Worm (Caenorhabditis elegans): ENCODE results near the gene nhr-195.
A peak's percentile ranks its signal among the peaks of the same experiment; 100 is the strongest.

The nhr-195 gene

DNA sequence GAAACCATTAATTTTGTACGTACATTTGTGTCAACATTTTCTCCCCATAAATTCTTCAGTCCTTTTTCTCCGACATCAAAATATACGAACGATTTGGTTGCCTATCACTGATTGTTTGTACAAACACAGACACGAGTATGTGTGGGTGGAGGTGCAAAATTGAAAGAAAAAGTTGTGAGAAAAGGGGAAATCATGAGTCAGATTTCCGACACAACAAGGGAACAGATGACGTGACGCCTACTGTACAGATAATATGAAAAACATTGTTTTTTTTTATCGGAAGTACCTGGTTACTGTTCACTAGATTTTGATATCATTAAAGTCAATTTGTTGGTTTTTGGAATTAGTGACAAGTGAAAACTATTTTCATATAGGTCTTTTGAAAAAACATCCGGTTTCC is 37.9 kb downstream of the nhr-195 start:
- TF ChIP-seq sma-3 (GFP tag; optimal IDR thresholded peaks at IDR 0.05) (peak; percentile 35), nhr-23 (tag; optimal IDR thresholded peaks at IDR 0.05) (no peak)

DNA sequence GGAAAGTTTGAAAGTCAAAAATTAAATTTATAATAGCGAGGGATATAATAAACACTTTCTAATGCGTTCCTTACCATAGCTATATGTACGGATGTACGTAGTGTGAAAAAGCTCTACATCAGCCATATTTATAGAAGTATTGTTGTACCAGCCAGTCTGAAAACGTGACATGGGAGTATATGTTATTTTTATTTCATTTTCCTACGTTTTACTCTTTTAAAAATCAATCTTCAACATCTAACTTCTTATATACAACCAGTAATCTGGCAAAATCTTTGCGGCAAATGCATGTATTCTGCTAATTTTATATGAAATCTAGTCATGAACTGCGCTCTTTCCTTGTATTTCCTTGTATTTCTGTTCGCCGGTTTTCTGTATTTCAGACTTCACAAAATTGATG is 39.9 kb downstream of the nhr-195 start, which contains the start of gene H14N18.2:
Gene H14N18.2, plus strand, starts transcription at position 301 of the 400 bp plus-strand sequence.
- TF ChIP-seq ztf-11 (tag; optimal IDR thresholded peaks at IDR 0.05) (no peak), lin-13 (GFP tag; optimal IDR thresholded peaks at IDR 0.05) (no peak), unc-39 (tag; optimal IDR thresholded peaks at IDR 0.05) (no peak), fos-1 (tag; optimal IDR thresholded peaks at IDR 0.05) (no peak), Y55F3AM.14 (GFP tag; optimal IDR thresholded peaks at IDR 0.05) (no peak), crh-2 (tag; optimal IDR thresholded peaks at IDR 0.05) (no peak), nhr-12 (tag; optimal IDR thresholded peaks at IDR 0.05) (no peak), lin-39 (tag; optimal IDR thresholded peaks at IDR 0.05) (no peak)

DNA sequence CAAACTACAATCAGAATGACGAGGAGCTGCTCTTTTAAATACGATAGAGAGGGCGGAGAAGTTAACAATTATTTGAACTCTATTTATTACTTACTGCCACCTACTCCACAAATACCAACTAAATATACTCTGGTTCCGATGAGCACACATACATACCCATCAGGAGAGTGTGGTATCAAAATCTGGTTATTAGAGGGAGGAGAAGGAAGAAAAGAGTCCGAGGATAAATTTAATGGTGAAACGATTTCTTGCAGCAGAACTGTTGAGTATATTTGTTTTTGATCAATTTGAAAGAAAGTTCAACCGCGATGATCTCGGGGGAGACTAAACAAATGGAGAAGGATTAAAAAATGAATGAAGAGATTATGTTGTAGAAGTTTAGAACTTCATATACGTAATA is 43.2 kb downstream of the nhr-195 start, which contains the start of gene H14N18.4:
Gene H14N18.4, minus strand, starts transcription at position 12 of the 400 bp plus-strand sequence.
- no peak for TF ChIP-seq nhr-21 (tag; optimal IDR thresholded peaks at IDR 0.05)
- TF ChIP-seq ztf-11 (tag; optimal IDR thresholded peaks at IDR 0.05) = no peak
- TF ChIP-seq nhr-129 (tag; optimal IDR thresholded peaks at IDR 0.05) = no peak
- TF ChIP-seq fos-1 (tag; optimal IDR thresholded peaks at IDR 0.05) = no peak
- no peak for TF ChIP-seq nhr-10 (tag; optimal IDR thresholded peaks at IDR 0.05)

DNA sequence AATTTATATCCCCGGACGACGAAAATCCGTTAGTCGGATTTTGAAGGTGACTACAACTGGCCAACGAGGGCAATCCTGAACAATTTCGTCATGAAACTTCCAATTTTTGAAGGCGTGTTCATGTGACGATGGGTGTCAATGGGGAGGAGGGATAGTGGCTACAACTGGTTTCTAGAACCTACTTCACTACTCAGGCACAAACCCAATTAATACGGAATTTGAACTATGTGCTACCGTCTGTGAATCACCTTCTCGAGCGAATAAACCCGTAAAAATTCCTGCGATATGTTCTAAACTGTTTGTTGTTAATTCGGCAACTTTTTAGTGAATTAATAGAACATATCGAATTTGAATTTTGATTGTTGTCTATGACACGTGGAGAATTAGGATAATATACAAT is 44.5 kb downstream of the nhr-195 start:
- TF ChIP-seq sem-4 (tag; optimal IDR thresholded peaks at IDR 0.05) (no peak), lin-13 (GFP tag; optimal IDR thresholded peaks at IDR 0.05) (no peak), crh-2 (tag; optimal IDR thresholded peaks at IDR 0.05) (no peak), gmeb-1 (tag; optimal IDR thresholded peaks at IDR 0.05) (no peak), egl-27 (tag; optimal IDR thresholded peaks at IDR 0.05) (no peak), aly-2 (tag; optimal IDR thresholded peaks at IDR 0.05) (no peak), dmd-4 (tag; optimal IDR thresholded peaks at IDR 0.05) (no peak), nhr-77 (tag; optimal IDR thresholded peaks at IDR 0.05) (no peak), ceh-82 (tag; optimal IDR thresholded peaks at IDR 0.05) (no peak)

DNA sequence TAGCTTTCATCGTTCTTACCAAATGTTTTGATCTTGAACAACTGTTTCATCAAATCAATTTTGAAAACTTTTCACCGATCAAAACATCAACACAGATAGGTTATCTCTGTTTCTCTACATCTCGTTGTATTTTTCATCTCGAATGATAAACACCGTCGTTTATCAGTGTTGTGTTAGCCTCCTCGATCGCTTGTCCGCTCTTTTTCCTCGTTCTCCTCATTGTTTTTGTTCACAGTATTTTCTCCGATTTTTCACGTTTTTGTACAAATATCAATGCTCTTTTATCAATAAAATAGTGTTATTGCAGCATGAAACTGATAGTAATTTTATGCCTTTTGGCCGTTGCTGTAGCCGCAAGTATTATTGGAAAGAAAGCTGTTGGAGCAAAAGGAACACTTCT is 49.4 kb downstream of the nhr-195 start, which contains the start of gene ttr-47:
Gene ttr-47, plus strand, starts transcription at position 308 of the 400 bp plus-strand sequence.
- TF ChIP-seq fos-1 (tag; optimal IDR thresholded peaks at IDR 0.05) (peak; percentile 7), peb-1 (tag; optimal IDR thresholded peaks at IDR 0.05) (no peak), elt-1 (tag; optimal IDR thresholded peaks at IDR 0.05) (no peak), lsy-2 (tag; optimal IDR thresholded peaks at IDR 0.05) (peak in 1 of 2 experiments; percentile 18), alr-1 (tag; optimal IDR thresholded peaks at IDR 0.05) (no peak), aly-2 (tag; optimal IDR thresholded peaks at IDR 0.05) (no peak), nhr-11 (tag; optimal IDR thresholded peaks at IDR 0.05) (no peak), nhr-129 (tag; optimal IDR thresholded peaks at IDR 0.05) (peak; percentile 33), F13H6.1 (tag; optimal IDR thresholded peaks at IDR 0.05) (peak; percentile 12)

All from whole organism, L2 larva.